Fruit fly (Drosophila melanogaster): ENCODE measurements around the gene AdamTS-B.

AdamTS-B gene

dm6 chrX:5679079-5679932 is 19.1 kb upstream of the AdamTS-B start (continued):
- TF ChIP-seq CG3163 (GFP tag; optimal IDR thresholded peaks at IDR 0.05) (no peak), CTCF (GFP tag; optimal IDR thresholded peaks at IDR 0.05) (peak; percentile 3), luna (GFP tag; optimal IDR thresholded peaks at IDR 0.05) (no peak), CG15479 (GFP tag; optimal IDR thresholded peaks at IDR 0.05) (no peak), CG1603 (tag; optimal IDR thresholded peaks at IDR 0.05) (peak; percentile 58), CG11560 (tag; IDR thresholded peaks at IDR 0.05) (no peak), CG3407 (GFP tag; optimal IDR thresholded peaks at IDR 0.05) (peak; percentile 46), CG9727 (GFP tag; optimal IDR thresholded peaks at IDR 0.05) (peak; percentile 68), pan (optimal IDR thresholded peaks at IDR 0.05) (no peak), pan (GFP tag; optimal IDR thresholded peaks at IDR 0.05 in 1 of 2, IDR thresholded peaks at IDR 0.05 in 1 of 2) (peak in 1 of 2 experiments; percentile 33), CG17568 (GFP tag; optimal IDR thresholded peaks at IDR 0.05) (no peak), CG9932 (GFP tag; IDR thresholded peaks at IDR 0.05) (no peak), jigr1 (GFP tag; IDR thresholded peaks at IDR 0.05) (no peak), Sry-β (GFP tag; optimal IDR thresholded peaks at IDR 0.05) (no peak), ash1 (GFP tag; optimal IDR thresholded peaks at IDR 0.05) (no peak), phol (tag; optimal IDR thresholded peaks at IDR 0.05) (peak; percentile 72), HLHmδ (GFP tag; optimal IDR thresholded peaks at IDR 0.05) (no peak), CG9876 (GFP tag; optimal IDR thresholded peaks at IDR 0.05) (no peak), HLH4C (GFP tag; IDR thresholded peaks at IDR 0.05; ENCODE audit: partially characterized antibody) (no peak), CG7357 (GFP tag; IDR thresholded peaks at IDR 0.05) (no peak), sens-2 (GFP tag; IDR thresholded peaks at IDR 0.05) (no peak), gt (GFP tag; IDR thresholded peaks at IDR 0.05) (no peak), Nf-YB (GFP tag; optimal IDR thresholded peaks at IDR 0.05) (peak; percentile 10), croc (GFP tag; conservative IDR thresholded peaks at IDR 0.05) (peak; percentile 41; the same call in 1 of the 3 replicates), tup (GFP tag; optimal IDR thresholded peaks at IDR 0.05) (no peak), sim (GFP tag; IDR thresholded peaks at IDR 0.05) (peak; percentile 45; the same call in 1 of the 2 replicates), dmrt99B (tag; optimal IDR thresholded peaks at IDR 0.05) (no peak), CG17361 (GFP tag; IDR thresholded peaks at IDR 0.05) (0 out of 3 replicates have a peak, but pooled peaks have one; percentile 50), CG10366 (GFP tag; IDR thresholded peaks at IDR 0.05) (no peak), Spps (tag; optimal IDR thresholded peaks at IDR 0.05) (peak; percentile 61), Opbp (GFP tag; IDR thresholded peaks at IDR 0.05; ENCODE audit: partially characterized antibody) (no peak), CG8924 (tag; optimal IDR thresholded peaks at IDR 0.05) (peak; percentile 52), CG8089 (GFP tag; optimal IDR thresholded peaks at IDR 0.05) (peak; percentile 66), trh (GFP tag; optimal IDR thresholded peaks at IDR 0.05) (no peak), D (optimal IDR thresholded peaks at IDR 0.05) (no peak), D (GFP tag; optimal IDR thresholded peaks at IDR 0.05) (peak; percentile 68), CG9437 (GFP tag; optimal IDR thresholded peaks at IDR 0.05) (peak; percentile 35)

- TF ChIP-seq tll (GFP tag; optimal IDR thresholded peaks at IDR 0.05): no peak
- no peak for TF ChIP-seq CG32532 (GFP tag; IDR thresholded peaks at IDR 0.05)
- no peak for TF ChIP-seq dysf (GFP tag; IDR thresholded peaks at IDR 0.05)
- TF ChIP-seq bsh (GFP tag; optimal IDR thresholded peaks at IDR 0.05): no peak
- no peak for TF ChIP-seq lov (optimal IDR thresholded peaks at IDR 0.05)
- TF ChIP-seq lov (GFP tag; IDR thresholded peaks at IDR 0.05): no peak
- no peak for TF ChIP-seq CG1792 (GFP tag; optimal IDR thresholded peaks at IDR 0.05)
- TF ChIP-seq CG7271 (tag; optimal IDR thresholded peaks at IDR 0.05): peak; percentile 10
- TF ChIP-seq h (optimal IDR thresholded peaks at IDR 0.05): no peak
- TF ChIP-seq Elba2 (GFP tag; optimal IDR thresholded peaks at IDR 0.05): no peak
- TF ChIP-seq CG5180 (GFP tag; optimal IDR thresholded peaks at IDR 0.05): peak; percentile 98
- no peak for TF ChIP-seq Drgx (GFP tag; IDR thresholded peaks at IDR 0.05)
- no peak for TF ChIP-seq vfl (GFP tag; optimal IDR thresholded peaks at IDR 0.05)
- peak; percentile 42; the same call in 1 of the 2 replicates for TF ChIP-seq ato (GFP tag; IDR thresholded peaks at IDR 0.05; ENCODE audit: partially characterized antibody)
These were observed 18.3 kb upstream of the AdamTS-B start, which contains the start of the genes Tre1 and Gr5a for dm6 chrX:5679933-5680667. Gene Tre1 (minus strand): TSS chrX:5679977. Gene Gr5a (plus strand): TSS chrX:5680617.
